Worm (Caenorhabditis elegans): ENCODE results near the gene T26H5.4.

ce11 chrV:15448408-15448807 lies at the start of gene T26H5.4:
- TF ChIP-seq tab-1 (GFP tag; IDR thresholded peaks at IDR 0.05) (no peak), T22C8.4 (GFP tag; IDR thresholded peaks at IDR 0.05) (no peak), ztf-29 (GFP tag; IDR thresholded peaks at IDR 0.05) (no peak), med-1 (GFP tag; optimal IDR thresholded peaks at IDR 0.05; ENCODE audit: insufficient read depth) (no peak), ref-1 (GFP tag; conservative IDR thresholded peaks at IDR 0.05) (no peak), ztf-23 (GFP tag; IDR thresholded peaks at IDR 0.05) (no peak), flt-1 (GFP tag; IDR thresholded peaks at IDR 0.05) (no peak), cog-1 (tag; optimal IDR thresholded peaks at IDR 0.05) (no peak), klf-2 (GFP tag; conservative IDR thresholded peaks at IDR 0.05) (no peak)

Data from whole organism, midembryonic.